Worm (Caenorhabditis elegans) whole organism, L1 larva: ENCODE data around the gene kcnl-4.

Source experiments
- C16A3.4 ChIP-seq: fragments of 150-350 bp; optimal IDR thresholded peaks from 2 replicates; lab custom pipeline; 2014; ENCODE audit warnings: missing biosample characterization, missing genetic modification characterization
- Y116A8C.19 ChIP-seq: sonication (generic microtip); optimal IDR thresholded peaks from 2 replicates; lab custom pipeline; 2016; ENCODE audit warnings: missing compliant biosample characterization, missing genetic modification characterization, borderline replicate concordance
- blmp-1 ChIP-seq: fragments of 150-350 bp; optimal IDR thresholded peaks from 2 replicates; lab custom pipeline; 2014; ENCODE audit warnings: missing biosample characterization, missing genetic modification characterization
- ceh-63 ChIP-seq: fragments of 200-800 bp; sonication (Bioruptor generic); optimal IDR thresholded peaks from 2 replicates; lab custom pipeline; 2018; ENCODE audit warnings: mild to moderate bottlenecking, missing genetic modification characterization, missing compliant biosample characterization
- ceh-82 ChIP-seq, 3 experiments: fragments of 150-350 bp in 1 of 3; sonication (generic microtip) in 2 of 3; optimal IDR thresholded peaks; 2 replicates each; lab custom pipeline; 2014 to 2017; ENCODE audit warnings: missing biosample characterization in 3 of 3, missing genetic modification characterization in 3 of 3
- ceh-88 ChIP-seq: fragments of 200-800 bp; sonication (Bioruptor generic); IDR thresholded peaks from 2 replicates; pipeline ENCODE4 v1.3.6; 2022; ENCODE audit warnings: missing genetic modification characterization, missing compliant biosample characterization
- ceh-90 ChIP-seq: sonication (generic microtip); optimal IDR thresholded peaks from 2 replicates; lab custom pipeline; 2016; ENCODE audit warnings: missing genetic modification characterization, missing compliant biosample characterization
- ces-1 ChIP-seq: fragments of 150-350 bp; optimal IDR thresholded peaks from 2 replicates; lab custom pipeline; 2014; ENCODE audit warnings: missing biosample characterization, missing genetic modification reagents, missing genetic modification characterization
- dsc-1 ChIP-seq: sonication (generic microtip); optimal IDR thresholded peaks from 2 replicates; lab custom pipeline; 2016; ENCODE audit warnings: mild to moderate bottlenecking, missing genetic modification characterization, missing compliant biosample characterization
- efl-1 ChIP-seq, 4 experiments: fragments of 150-350 bp; optimal IDR thresholded peaks in 3 of 4; peaks in 1 of 4; 1 replicate in 1 of 4; 2 replicates in 3 of 4; lab custom pipeline; 2014; ENCODE audit warnings: missing biosample characterization in 2 of 4, missing genetic modification characterization in 2 of 4, missing genetic modification reagents in 2 of 4
- egl-27 ChIP-seq, 2 experiments: fragments of 150-350 bp in 1 of 2; sonication (generic microtip); optimal IDR thresholded peaks; 3 replicates each; lab custom pipeline; 2017 to 2018; ENCODE audit warnings: missing biosample characterization in 2 of 2, missing genetic modification characterization in 2 of 2, missing genetic modification reagents in 2 of 2
- elt-3 ChIP-seq, 6 experiments: fragments of 150-350 bp in 1 of 6; sonication (generic microtip); optimal IDR thresholded peaks; 2 replicates each; lab custom pipeline; 2017 to 2018; ENCODE audit warnings: missing biosample characterization in 6 of 6, missing genetic modification characterization in 6 of 6, inconsistent platforms in 1 of 6
- ets-5 ChIP-seq: fragments of 200-800 bp; sonication (Bioruptor generic); IDR thresholded peaks from 2 replicates; pipeline ENCODE4 v1.3.6; 2022; ENCODE audit warnings: missing genetic modification characterization, missing compliant biosample characterization
- fkh-4 ChIP-seq: sonication (generic microtip); optimal IDR thresholded peaks from 2 replicates; lab custom pipeline; 2016; ENCODE audit warnings: missing compliant biosample characterization, missing genetic modification characterization, borderline replicate concordance
- hpl-2 ChIP-seq: fragments of 150-350 bp; optimal IDR thresholded peaks from 2 replicates; lab custom pipeline; 2014; ENCODE audit warnings: missing biosample characterization, missing genetic modification reagents, missing genetic modification characterization
- jun-1 ChIP-seq: fragments of 150-350 bp; optimal IDR thresholded peaks from 2 replicates; lab custom pipeline; 2014; ENCODE audit warnings: missing biosample characterization, missing genetic modification reagents, missing genetic modification characterization
- lin-14 ChIP-seq: fragments of 200-800 bp; sonication (Bioruptor generic); optimal IDR thresholded peaks from 2 replicates; lab custom pipeline; 2018; ENCODE audit warnings: mild to moderate bottlenecking, missing genetic modification characterization, moderate library complexity, missing compliant biosample characterization
- lin-15B ChIP-seq: fragments of 150-350 bp; sonication (generic microtip); optimal IDR thresholded peaks from 3 replicates; lab custom pipeline; 2014; ENCODE audit warnings: missing biosample characterization, missing genetic modification characterization
- lir-3 ChIP-seq: sonication (generic microtip); optimal IDR thresholded peaks from 2 replicates; lab custom pipeline; 2016; ENCODE audit warnings: mild to moderate bottlenecking, missing genetic modification characterization, moderate library complexity, missing compliant biosample characterization; ENCODE audit not compliant: poor library complexity
- lsy-2 ChIP-seq, 2 experiments: fragments of 150-350 bp; optimal IDR thresholded peaks; 2 replicates each; lab custom pipeline; 2014; ENCODE audit warnings: missing biosample characterization in 2 of 2, missing genetic modification characterization in 2 of 2
- mdl-1 ChIP-seq, 2 experiments: fragments of 150-350 bp; optimal IDR thresholded peaks; 2 replicates each; lab custom pipeline; 2014 to 2017; ENCODE audit warnings: missing biosample characterization in 2 of 2, missing genetic modification characterization in 2 of 2, inconsistent platforms in 1 of 2
- mef-2 ChIP-seq: fragments of 150-350 bp; optimal IDR thresholded peaks from 2 replicates; lab custom pipeline; 2014; ENCODE audit warnings: missing biosample characterization, missing genetic modification characterization
- mep-1 ChIP-seq: fragments of 150-350 bp; optimal IDR thresholded peaks from 2 replicates; lab custom pipeline; 2014; ENCODE audit warnings: missing biosample characterization, missing genetic modification characterization
- nhr-20 ChIP-seq: sonication (generic microtip); optimal IDR thresholded peaks from 2 replicates; lab custom pipeline; 2016; ENCODE audit warnings: mild to moderate bottlenecking, missing genetic modification characterization, missing compliant biosample characterization
- nhr-47 ChIP-seq: sonication (generic microtip); optimal IDR thresholded peaks from 2 replicates; lab custom pipeline; 2016; ENCODE audit warnings: mild to moderate bottlenecking, missing genetic modification characterization, moderate library complexity, missing compliant biosample characterization
- nhr-76 ChIP-seq: sonication (generic microtip); optimal IDR thresholded peaks from 2 replicates; lab custom pipeline; 2017; ENCODE audit warnings: missing biosample characterization, missing genetic modification characterization
- nhr-84 ChIP-seq: sonication (generic microtip); optimal IDR thresholded peaks from 2 replicates; lab custom pipeline; 2017; ENCODE audit warnings: missing biosample characterization, missing genetic modification characterization
- nhr-85 ChIP-seq: sonication (generic microtip); peaks from one replicate; lab custom pipeline; 2016; ENCODE audit warnings: missing genetic modification characterization, inconsistent platforms, missing compliant biosample characterization
- pag-3 ChIP-seq: sonication (generic microtip); optimal IDR thresholded peaks from 2 replicates; lab custom pipeline; 2017; ENCODE audit warnings: missing genetic modification characterization, mild to moderate bottlenecking, missing compliant biosample characterization, antibody characterized with exemption, borderline replicate concordance; ENCODE audit not compliant: insufficient read depth
- rnt-1 ChIP-seq: sonication (generic microtip); optimal IDR thresholded peaks from 2 replicates; lab custom pipeline; 2016; ENCODE audit warnings: mild to moderate bottlenecking, missing genetic modification characterization, moderate library complexity, missing compliant biosample characterization
- snu-23 ChIP-seq: sonication (generic microtip); optimal IDR thresholded peaks from 2 replicates; lab custom pipeline; 2016; ENCODE audit warnings: missing genetic modification characterization, missing compliant biosample characterization
- sox-4 ChIP-seq: sonication (generic microtip); optimal IDR thresholded peaks from 2 replicates; lab custom pipeline; 2016; ENCODE audit warnings: missing genetic modification characterization, missing compliant biosample characterization
- sup-37 ChIP-seq: fragments of 200-800 bp; sonication (Bioruptor generic); optimal IDR thresholded peaks from 2 replicates; lab custom pipeline; 2018; ENCODE audit warnings: mild to moderate bottlenecking, missing genetic modification characterization, missing compliant biosample characterization
- swsn-7 ChIP-seq: sonication (generic microtip); optimal IDR thresholded peaks from 2 replicates; lab custom pipeline; 2016; ENCODE audit warnings: missing genetic modification characterization, missing compliant biosample characterization
- tbx-2 ChIP-seq: sonication (generic microtip); optimal IDR thresholded peaks from 2 replicates; lab custom pipeline; 2016; ENCODE audit warnings: missing genetic modification characterization, missing compliant biosample characterization
- unc-130 ChIP-seq: fragments of 150-350 bp; optimal IDR thresholded peaks from 2 replicates; lab custom pipeline; 2017; ENCODE audit warnings: missing biosample characterization, missing genetic modification characterization, inconsistent platforms
- unc-86 ChIP-seq: sonication (generic microtip); optimal IDR thresholded peaks from 2 replicates; lab custom pipeline; 2016; ENCODE audit warnings: missing genetic modification characterization, missing compliant biosample characterization
- unc-98 ChIP-seq: fragments of 200-800 bp; sonication (Bioruptor generic); IDR thresholded peaks from 2 replicates; pipeline ENCODE4 v1.3.6; 2022; ENCODE audit warnings: missing genetic modification characterization, missing compliant biosample characterization
- vab-15 ChIP-seq: sonication (generic microtip); optimal IDR thresholded peaks from 2 replicates; lab custom pipeline; 2017; ENCODE audit warnings: missing genotype, mild to moderate bottlenecking, missing genetic modification characterization, missing compliant biosample characterization
- xbp-1 ChIP-seq: sonication (generic microtip); optimal IDR thresholded peaks from 2 replicates; lab custom pipeline; 2016; ENCODE audit warnings: missing genetic modification characterization, missing compliant biosample characterization
- ztf-4 ChIP-seq: fragments of 150-350 bp; optimal IDR thresholded peaks from 2 replicates; lab custom pipeline; 2014; ENCODE audit warnings: missing biosample characterization, missing genetic modification characterization

The kcnl-4 gene

DNA sequence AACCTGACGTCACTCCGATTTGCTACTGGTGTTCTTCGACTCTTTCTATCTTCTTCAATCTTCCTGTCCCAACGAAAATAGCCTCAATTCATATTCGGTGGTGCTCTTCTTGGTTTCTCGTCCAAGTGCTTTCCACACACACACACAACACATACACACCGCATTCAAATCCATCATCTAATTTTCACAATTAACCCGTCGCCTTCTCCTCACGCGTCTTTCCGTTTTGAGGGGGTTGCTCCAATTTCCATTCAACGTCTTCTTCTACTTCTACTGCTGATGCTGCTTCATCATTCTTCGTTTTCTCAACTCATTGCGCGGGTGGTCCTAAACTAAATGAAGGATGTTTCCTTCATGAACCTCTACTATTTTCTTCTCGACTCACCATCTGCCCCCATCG, 39.8 kb upstream of the kcnl-4 start:
- no peak for TF ChIP-seq ces-1
- peak; percentile 25 for TF ChIP-seq lin-14 (GFP tag; lab: Kevin White, UChicago)
- TF ChIP-seq, all 84 proteins: peak for 1

DNA sequence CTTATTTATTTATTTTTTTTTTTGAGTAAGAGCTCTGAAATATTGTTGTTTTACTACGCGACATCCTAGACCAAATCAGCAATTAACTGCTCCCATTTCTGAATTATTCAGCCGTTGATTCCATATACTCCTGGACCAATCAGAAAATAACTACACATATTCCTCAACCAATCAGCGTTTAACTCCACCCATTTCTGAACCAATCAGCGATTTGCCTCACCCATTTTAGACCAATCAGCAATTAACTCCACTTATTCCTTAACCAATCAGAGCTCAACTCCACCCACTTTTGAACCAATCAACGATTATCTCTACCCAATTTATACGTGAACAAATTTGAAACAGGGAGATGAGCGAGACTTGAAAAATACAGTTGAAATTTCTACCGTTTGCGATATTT, 37.2 kb upstream of the kcnl-4 start:
- no peak for TF ChIP-seq efl-1 (optimal IDR thresholded peaks at IDR 0.05; lab: Kevin White, UChicago)
- TF ChIP-seq efl-1 (GFP tag; optimal IDR thresholded peaks at IDR 0.05 in 1 of 2; lab: Kevin White, UChicago): no peak
- no peak for TF ChIP-seq unc-130
- no peak for TF ChIP-seq lin-15B (tag; lab: Kevin White, UChicago)
- TF ChIP-seq nhr-76: no peak
- TF ChIP-seq fkh-4: no peak
- no peak for TF ChIP-seq sox-4
- TF ChIP-seq rnt-1: no peak
- no peak for TF ChIP-seq ceh-90 (tag; lab: Kevin White, UChicago)
- no peak for TF ChIP-seq C16A3.4 (tag; lab: Kevin White, UChicago)

DNA sequence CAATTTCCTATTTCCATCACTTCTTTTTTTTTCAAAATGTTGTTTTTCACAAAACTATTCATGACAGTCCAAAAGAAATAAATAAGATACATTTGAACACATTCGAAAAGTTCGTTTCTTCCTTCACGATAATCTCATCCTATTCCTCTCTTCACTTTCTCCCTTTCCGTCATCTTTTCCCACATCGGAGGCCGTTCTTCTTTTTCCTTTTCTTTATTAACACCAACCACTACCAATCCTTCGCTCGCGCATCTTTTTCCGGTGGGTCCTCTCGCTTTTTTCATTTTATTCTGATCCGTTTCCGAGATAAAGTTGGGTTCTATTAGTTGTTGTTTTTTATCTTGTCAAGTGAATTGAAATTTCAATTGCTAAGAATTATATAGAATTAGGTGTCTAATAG, 35.4 kb upstream of the kcnl-4 start:
- TF ChIP-seq unc-98 (no peak), lin-14 (GFP tag; lab: Kevin White, UChicago) (peak; percentile 51), blmp-1 (tag; lab: Kevin White, UChicago) (peak; percentile 94)

DNA sequence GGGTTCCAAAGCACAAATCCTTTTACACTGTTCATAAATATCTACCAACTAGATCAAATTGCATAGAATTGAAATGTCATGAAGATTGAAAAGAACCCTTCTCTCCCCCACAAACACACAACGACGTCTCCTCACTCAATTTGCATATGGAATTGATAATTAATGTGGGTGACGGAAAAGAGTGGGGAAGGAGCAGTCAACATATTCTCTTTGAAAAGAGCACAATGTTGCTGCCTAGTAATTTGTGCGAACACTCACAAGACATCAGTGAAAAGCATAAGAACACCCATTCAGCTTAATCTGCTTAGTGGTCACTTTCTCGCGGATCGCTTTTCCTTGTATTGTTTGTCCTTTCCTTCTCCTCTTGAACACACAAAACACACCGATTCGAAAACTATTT, 34.5 kb upstream of the kcnl-4 start:
- no peak for TF ChIP-seq ets-5 (GFP tag; lab: Robert Waterston, UW)
- TF ChIP-seq tbx-2: no peak
- no peak for TF ChIP-seq xbp-1 (tag; lab: Kevin White, UChicago)
- no peak for TF ChIP-seq pag-3
- no peak for TF ChIP-seq lsy-2 (tag; optimal IDR thresholded peaks at IDR 0.05; lab: Kevin White, UChicago)
- TF ChIP-seq vab-15 (tag; lab: Kevin White, UChicago): no peak
- TF ChIP-seq nhr-85 (tag; lab: Kevin White, UChicago): peak; percentile 34
- TF ChIP-seq unc-86 (tag; lab: Kevin White, UChicago): no peak
- TF ChIP-seq, all 84 proteins: peak for 1

DNA sequence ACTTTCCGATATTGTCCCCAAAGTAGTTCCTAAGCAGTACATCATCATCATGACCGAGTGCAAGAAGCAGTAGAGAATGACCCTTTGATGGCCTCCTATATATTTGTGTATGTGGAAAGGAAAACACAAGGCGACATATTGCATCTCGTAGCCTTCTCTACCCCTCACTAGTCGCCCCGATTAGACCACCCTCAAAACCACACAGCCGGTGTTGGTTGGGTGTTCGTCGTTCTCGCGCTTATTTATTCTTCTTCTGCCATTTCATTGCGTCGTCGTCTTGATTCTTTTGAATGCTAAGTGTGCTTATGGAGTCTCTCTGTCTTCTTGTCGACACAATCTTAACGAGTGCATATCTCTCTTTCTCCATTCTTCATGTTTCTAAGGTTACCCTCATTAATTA, 32.7 kb upstream of the kcnl-4 start:
- TF ChIP-seq efl-1 (optimal IDR thresholded peaks at IDR 0.05; lab: Kevin White, UChicago) (no peak), efl-1 (GFP tag; optimal IDR thresholded peaks at IDR 0.05 in 1 of 2; lab: Kevin White, UChicago) (peak in 1 of 2 experiments; percentile 50), blmp-1 (tag; lab: Kevin White, UChicago) (peak; percentile 2), egl-27 (tag; optimal IDR thresholded peaks at IDR 0.05; lab: Kevin White, UChicago) (no peak), ztf-4 (tag; lab: Kevin White, UChicago) (no peak)

DNA sequence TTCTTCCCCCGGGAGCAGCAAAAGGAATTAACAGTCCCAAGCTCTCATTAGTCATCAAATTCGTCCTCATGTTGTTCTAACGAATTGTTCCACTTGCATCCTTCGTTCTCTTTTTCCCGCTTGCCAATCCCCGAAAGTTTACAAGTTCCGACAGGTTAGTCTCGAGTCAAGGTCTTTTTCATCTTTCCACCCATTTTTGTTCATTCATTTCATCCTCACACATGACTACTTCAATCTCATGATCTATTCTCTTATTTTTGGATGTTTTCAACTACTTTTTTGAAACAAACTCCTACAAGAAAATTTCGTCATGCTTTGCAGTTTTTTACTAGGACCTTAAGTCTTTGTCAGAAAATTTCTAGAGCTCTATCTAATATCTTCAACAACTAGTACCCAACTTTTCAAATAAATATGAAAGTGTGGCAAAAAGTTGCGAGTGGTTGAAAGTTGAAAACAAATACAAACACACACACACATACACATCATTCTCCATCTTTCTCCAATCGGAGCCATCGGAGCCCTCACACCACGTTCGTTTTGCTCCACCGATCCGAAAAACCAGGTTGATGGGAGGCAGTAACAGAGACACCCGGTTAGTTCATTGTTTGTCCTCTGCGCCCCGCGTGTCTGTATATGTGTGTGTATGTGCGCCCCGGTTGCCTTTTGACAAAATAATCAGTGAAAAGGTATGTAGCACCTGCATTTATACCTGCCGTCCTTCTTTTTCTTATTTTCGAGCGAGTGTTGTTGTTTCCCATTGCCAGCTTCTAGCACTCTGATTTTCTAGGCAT, 31.6 kb upstream of the kcnl-4 start:
- TF ChIP-seq elt-3 (tag; optimal IDR thresholded peaks at IDR 0.05; lab: Kevin White, UChicago) (peak in 2 of 6 experiments; percentile 47 to 65), nhr-20 (tag; lab: Kevin White, UChicago) (peak; percentile 39), mdl-1 (tag; optimal IDR thresholded peaks at IDR 0.05; lab: Kevin White, UChicago) (no peak), Y116A8C.19 (no peak), nhr-47 (tag; lab: Kevin White, UChicago) (no peak), lin-14 (GFP tag; lab: Kevin White, UChicago) (peak; percentile 59), lir-3 (tag; lab: Kevin White, UChicago) (no peak), dsc-1 (no peak), blmp-1 (tag; lab: Kevin White, UChicago) (peak; percentile 44), jun-1 (no peak), ceh-82 (tag; optimal IDR thresholded peaks at IDR 0.05; lab: Kevin White, UChicago) (no peak), nhr-84 (no peak), sup-37 (GFP tag; lab: Kevin White, UChicago) (no peak), hpl-2 (no peak), swsn-7 (tag; lab: Kevin White, UChicago) (no peak), snu-23 (GFP tag; lab: Kevin White, UChicago) (peak; percentile 17), tbx-2 (no peak), mef-2 (tag; lab: Kevin White, UChicago) (no peak), nhr-85 (tag; lab: Kevin White, UChicago) (peak; percentile 83), egl-27 (tag; optimal IDR thresholded peaks at IDR 0.05; lab: Kevin White, UChicago) (no peak), ceh-63 (GFP tag; lab: Kevin White, UChicago) (no peak), mep-1 (tag; lab: Kevin White, UChicago) (peak; percentile 45), ceh-88 (no peak)
